Worm (Caenorhabditis elegans): ENCODE results near the gene math-15.
A peak's percentile ranks its signal among the peaks of the same experiment; 100 is the strongest.

Gene math-15

DNA sequence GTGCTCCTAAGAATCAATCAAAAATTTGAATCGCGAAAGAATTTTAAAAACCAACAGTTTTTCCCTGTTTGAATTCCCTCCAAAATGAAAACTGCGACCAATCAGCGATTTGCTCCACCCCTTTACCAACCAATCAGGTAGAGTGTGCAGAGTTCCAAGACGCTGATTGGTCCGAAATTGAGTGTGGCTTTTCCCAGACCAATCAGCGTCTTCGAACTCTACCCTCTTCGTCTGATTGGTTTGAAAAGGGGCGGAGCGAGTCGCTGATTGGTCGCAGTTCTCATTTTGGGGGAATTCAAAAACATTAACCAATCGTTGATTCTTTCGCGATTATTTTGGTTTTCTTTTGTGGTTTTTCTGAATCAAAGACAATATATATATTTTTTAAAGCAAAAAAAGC, 21.6 kb upstream of the math-15 start:
- TF ChIP-seq fkh-2 (tag; optimal IDR thresholded peaks at IDR 0.05) (no peak), fkh-10 (GFP tag; optimal IDR thresholded peaks at IDR 0.05) (no peak), nhr-67 (tag; optimal IDR thresholded peaks at IDR 0.05) (no peak), egl-5 (tag; optimal IDR thresholded peaks at IDR 0.05) (no peak), ama-1 (optimal IDR thresholded peaks at IDR 0.05) (no peak), nfya-1 (tag; optimal IDR thresholded peaks at IDR 0.05; ENCODE audit: insufficient read depth) (peak; percentile 22), elt-2 (tag; optimal IDR thresholded peaks at IDR 0.05) (no peak), mdl-1 (tag; optimal IDR thresholded peaks at IDR 0.05) (no peak)

DNA sequence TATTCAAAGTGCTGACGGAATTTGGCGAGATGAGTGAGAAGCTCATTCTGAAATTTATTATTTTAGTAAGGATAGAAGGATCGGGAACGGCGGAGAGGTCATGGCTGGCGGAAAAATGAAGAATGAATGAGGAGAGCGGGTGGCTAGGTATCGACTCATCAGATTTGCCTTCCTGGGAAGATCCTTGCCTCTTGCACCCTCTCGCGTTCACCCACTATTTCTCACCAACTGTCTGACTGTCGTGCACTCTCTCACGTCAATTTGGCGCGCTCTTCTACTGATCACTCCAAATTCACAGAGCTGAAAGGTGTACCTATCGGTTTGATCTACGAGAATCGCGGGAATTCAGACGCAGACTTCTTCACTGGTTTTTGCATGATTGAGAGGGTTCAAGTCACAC, 18.1 kb upstream of the math-15 start, which contains the start of gene fbxb-97:
Gene fbxb-97 (minus strand): TSS at position 53 of the 400 bp plus-strand sequence.
- no peak for TF ChIP-seq lin-39 (tag; optimal IDR thresholded peaks at IDR 0.05)
- no peak for TF ChIP-seq R02D3.7 (tag; optimal IDR thresholded peaks at IDR 0.05)
- TF ChIP-seq elt-1 (tag; optimal IDR thresholded peaks at IDR 0.05): no peak
- no peak for TF ChIP-seq egl-27 (tag; optimal IDR thresholded peaks at IDR 0.05)
- TF ChIP-seq aly-2 (tag; optimal IDR thresholded peaks at IDR 0.05): no peak
- no peak for TF ChIP-seq ama-1 (optimal IDR thresholded peaks at IDR 0.05)
- no peak for TF ChIP-seq unc-62 (GFP tag; optimal IDR thresholded peaks at IDR 0.05)
- no peak for TF ChIP-seq nhr-28 (tag; optimal IDR thresholded peaks at IDR 0.05)
- no peak for TF ChIP-seq unc-39 (tag; optimal IDR thresholded peaks at IDR 0.05)

DNA sequence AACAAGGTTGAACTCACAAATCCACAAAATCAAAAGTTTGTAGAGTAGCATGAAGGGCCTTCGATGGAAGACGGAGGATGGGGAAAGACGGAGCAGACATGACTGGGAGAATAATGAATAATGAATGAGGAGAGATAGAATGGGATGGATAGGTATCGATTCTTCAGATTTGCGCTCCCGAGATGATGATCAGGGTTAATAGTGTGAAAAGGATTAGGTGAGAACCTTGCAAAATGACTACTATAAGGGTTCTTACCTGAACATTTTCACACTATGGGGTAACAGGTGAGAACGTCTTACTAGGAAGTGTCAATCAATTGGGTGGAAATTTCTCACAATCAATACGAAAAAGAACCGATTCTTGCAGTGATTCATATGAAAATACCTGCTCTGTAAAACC, 15.9 kb upstream of the math-15 start, which contains the start of gene fbxb-96:
Gene fbxb-96 (minus strand): TSS at position 101 of the 400 bp plus-strand sequence.
- TF ChIP-seq nhr-67 (tag; optimal IDR thresholded peaks at IDR 0.05) (no peak), tbx-2 (tag; optimal IDR thresholded peaks at IDR 0.05) (no peak), nhr-43 (tag; optimal IDR thresholded peaks at IDR 0.05; ENCODE audit: poor library complexity, severe bottlenecking) (no peak), fos-1 (tag; optimal IDR thresholded peaks at IDR 0.05) (no peak), nhr-11 (tag; optimal IDR thresholded peaks at IDR 0.05) (no peak), nhr-237 (tag; optimal IDR thresholded peaks at IDR 0.05) (no peak), eor-1 (tag; optimal IDR thresholded peaks at IDR 0.05) (no peak), hmg-11 (tag; optimal IDR thresholded peaks at IDR 0.05) (no peak), ceh-28 (tag; optimal IDR thresholded peaks at IDR 0.05) (no peak), elt-3 (tag; optimal IDR thresholded peaks at IDR 0.05) (no peak), elt-1 (tag; optimal IDR thresholded peaks at IDR 0.05) (no peak), R02D3.7 (tag; optimal IDR thresholded peaks at IDR 0.05) (no peak)

DNA sequence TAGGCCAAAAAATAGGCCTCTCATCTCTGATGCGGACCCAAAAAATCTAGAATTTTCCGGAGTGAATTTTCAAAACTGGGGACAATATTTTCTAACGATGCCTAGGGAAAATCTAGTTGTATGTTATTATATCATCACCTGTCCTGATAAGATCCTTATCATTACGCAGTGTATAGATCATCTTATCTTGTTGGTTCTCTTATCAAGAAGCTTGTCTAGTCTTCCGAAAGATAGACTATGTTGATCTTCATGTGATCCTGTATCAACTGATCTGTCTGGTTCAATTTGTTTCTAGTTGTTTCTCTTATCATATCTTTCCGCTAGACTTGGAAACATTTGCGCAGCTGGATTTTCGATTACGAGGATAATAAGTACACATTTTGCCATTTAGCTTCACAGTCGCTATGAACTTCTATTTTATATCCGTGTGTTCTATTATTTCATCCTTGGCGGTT, 15.3 kb upstream of the math-15 start, which contains the start of gene C52E2.3:
Gene C52E2.3 (plus strand): TSS at position 405 of the 455 bp plus-strand sequence.
- peak in 1 of 3 experiments; percentile 28 for TF ChIP-seq elt-3 (tag; optimal IDR thresholded peaks at IDR 0.05)
- peak; percentile 51 for TF ChIP-seq elt-2 (tag; optimal IDR thresholded peaks at IDR 0.05)
- TF ChIP-seq nhr-76 (tag; optimal IDR thresholded peaks at IDR 0.05): no peak
- peak; percentile 64 for TF ChIP-seq nhr-43 (tag; optimal IDR thresholded peaks at IDR 0.05; ENCODE audit: poor library complexity, severe bottlenecking)
- no peak for TF ChIP-seq mml-1 (tag; optimal IDR thresholded peaks at IDR 0.05)

DNA sequence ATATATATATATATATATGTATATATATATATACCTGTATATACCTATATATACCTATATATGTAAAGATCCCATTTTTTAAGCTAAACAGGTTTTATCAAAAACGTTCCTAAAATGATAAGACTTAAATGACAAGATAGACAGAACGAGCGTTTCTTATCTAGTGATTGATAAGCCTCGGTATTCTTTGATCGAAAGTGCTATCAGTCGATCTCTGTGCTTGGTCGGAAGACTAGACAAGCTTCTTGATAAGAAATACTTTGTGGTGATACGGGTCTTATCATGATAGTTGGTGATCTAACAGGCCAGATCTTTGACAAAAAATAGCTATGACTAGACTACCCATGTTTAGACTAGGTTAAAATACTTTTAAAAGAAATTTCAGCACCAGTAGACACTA, 14.5 kb upstream of the math-15 start:
- peak; percentile 85 for TF ChIP-seq nhr-43 (tag; optimal IDR thresholded peaks at IDR 0.05; ENCODE audit: poor library complexity, severe bottlenecking)
- TF ChIP-seq ceh-9 (tag; optimal IDR thresholded peaks at IDR 0.05): no peak
- TF ChIP-seq egl-27 (tag; optimal IDR thresholded peaks at IDR 0.05): peak; percentile 44
- TF ChIP-seq pqm-1 (tag; optimal IDR thresholded peaks at IDR 0.05): peak; percentile 99
- TF ChIP-seq pha-4 (tag; optimal IDR thresholded peaks at IDR 0.05): peak; percentile 52
- peak; percentile 96 for TF ChIP-seq jun-1 (tag; optimal IDR thresholded peaks at IDR 0.05)
- TF ChIP-seq aly-2 (tag; optimal IDR thresholded peaks at IDR 0.05): no peak
- no peak for TF ChIP-seq lin-39 (tag; optimal IDR thresholded peaks at IDR 0.05)
- no peak for TF ChIP-seq nhr-11 (tag; optimal IDR thresholded peaks at IDR 0.05)
- TF ChIP-seq elt-2 (tag; optimal IDR thresholded peaks at IDR 0.05): peak; percentile 100
- TF ChIP-seq nhr-77 (tag; optimal IDR thresholded peaks at IDR 0.05): no peak

ce11 chrII:1852503-1852902, 13.7 kb upstream of the math-15 start, which contains the start of gene C52E2.2:
Gene C52E2.2, plus strand, starts transcription at chrII:1852803.
- TF ChIP-seq tbx-2 (tag; optimal IDR thresholded peaks at IDR 0.05): no peak
- TF ChIP-seq ztf-11 (tag; optimal IDR thresholded peaks at IDR 0.05): no peak
- TF ChIP-seq lin-39 (tag; optimal IDR thresholded peaks at IDR 0.05): no peak
- no peak for TF ChIP-seq daf-12 (tag; optimal IDR thresholded peaks at IDR 0.05)
- no peak for TF ChIP-seq ceh-82 (tag; optimal IDR thresholded peaks at IDR 0.05)
- no peak for TF ChIP-seq nhr-237 (tag; optimal IDR thresholded peaks at IDR 0.05)
- no peak for TF ChIP-seq fos-1 (tag; optimal IDR thresholded peaks at IDR 0.05)
- no peak for TF ChIP-seq lin-15B (tag; optimal IDR thresholded peaks at IDR 0.05)
- no peak for TF ChIP-seq pha-4 (tag; optimal IDR thresholded peaks at IDR 0.05)
- TF ChIP-seq fkh-2 (tag; optimal IDR thresholded peaks at IDR 0.05): no peak
- TF ChIP-seq skn-1 (tag; optimal IDR thresholded peaks at IDR 0.05): no peak
